Fruit fly (Drosophila melanogaster) whole organism, embryonic: Measurements from ENCODE around the gene Sld5.

ENCODE experiments used
- Adf1 ChIP-seq: fragments of 200-800 bp; sonication (Bioruptor generic); IDR thresholded peaks from 2 replicates; pipeline ENCODE4 v1.3.6; 2022; ENCODE audit warnings: missing biosample characterization, missing genetic modification characterization
- CG11085 ChIP-seq: fragments of 200-800 bp; sonication (Bioruptor generic); IDR thresholded peaks from 2 replicates; pipeline ENCODE4 v1.3.6; 2022; ENCODE audit warnings: missing biosample characterization, missing genetic modification characterization
- CG11504 ChIP-seq: fragments of 200-800 bp; sonication (Bioruptor generic); optimal IDR thresholded peaks from 3 replicates; lab custom pipeline; 2019; ENCODE audit warnings: missing biosample characterization, mild to moderate bottlenecking, missing genetic modification characterization, moderate library complexity
- CG15514 ChIP-seq: fragments of 200-800 bp; sonication (Bioruptor generic); optimal IDR thresholded peaks from 3 replicates; lab custom pipeline; 2017; ENCODE audit warnings: missing biosample characterization, missing genetic modification characterization, mild to moderate bottlenecking, moderate library complexity, missing genetic modification reagents
- CG15601 ChIP-seq: fragments of 200-800 bp; sonication (Bioruptor generic); optimal IDR thresholded peaks from 3 replicates; lab custom pipeline; 2019; ENCODE audit warnings: missing biosample characterization, mild to moderate bottlenecking, missing genetic modification characterization, moderate library complexity
- CG1603 ChIP-seq: fragments of 200-800 bp; sonication (Bioruptor generic); optimal IDR thresholded peaks from 2 replicates; lab custom pipeline; 2019; ENCODE audit warnings: missing biosample characterization, mild to moderate bottlenecking, missing genetic modification characterization, moderate library complexity
- CG17361 ChIP-seq: fragments of 200-800 bp; sonication (Bioruptor generic); IDR thresholded peaks from 3 replicates; pipeline ENCODE4 v1.3.6; 2022; ENCODE audit warnings: missing biosample characterization, missing genetic modification characterization
- CG2712 ChIP-seq: fragments of 200-800 bp; optimal IDR thresholded peaks from 3 replicates; lab custom pipeline; 2019; ENCODE audit warnings: missing biosample characterization, mild to moderate bottlenecking, missing genetic modification characterization, moderate library complexity
- CG31365 ChIP-seq: fragments of 200-800 bp; sonication (Bioruptor generic); optimal IDR thresholded peaks from 2 replicates; lab custom pipeline; 2018; ENCODE audit warnings: missing biosample characterization, mild to moderate bottlenecking, missing genetic modification characterization
- CG43689 ChIP-seq: fragments of 200-800 bp; sonication (Bioruptor generic); IDR thresholded peaks from 2 replicates; pipeline ENCODE4 v1.3.6; 2022; ENCODE audit warnings: missing biosample characterization, missing genetic modification characterization
- CG6175 ChIP-seq: fragments of 200-800 bp; sonication (Bioruptor generic); IDR thresholded peaks from 3 replicates; pipeline ENCODE4 v1.3.6; 2022; ENCODE audit warnings: missing biosample characterization, missing genetic modification characterization
- CG8290 ChIP-seq, 3 experiments: fragments of 200-800 bp; sonication (Bioruptor generic); optimal IDR thresholded peaks; 2 replicates each; lab custom pipeline; 2016 to 2019; ENCODE audit warnings: missing biosample characterization in 3 of 3, missing genetic modification characterization in 3 of 3, mild to moderate bottlenecking in 2 of 3, moderate library complexity in 1 of 3
- CG8944 ChIP-seq: fragments of 200-800 bp; sonication (Bioruptor generic); optimal IDR thresholded peaks from 3 replicates; lab custom pipeline; 2016; ENCODE audit warnings: missing biosample characterization, missing genetic modification characterization
- CTCF ChIP-seq: fragments of 200-800 bp; sonication (Bioruptor generic); optimal IDR thresholded peaks from 2 replicates; lab custom pipeline; 2017; ENCODE audit warnings: missing biosample characterization, mild to moderate bottlenecking, missing genetic modification characterization, moderate library complexity
- CoRest ChIP-seq: fragments of 200-800 bp; sonication (Bioruptor generic); optimal IDR thresholded peaks from 3 replicates; lab custom pipeline; 2018; ENCODE audit warnings: missing biosample characterization, mild to moderate bottlenecking, missing genetic modification characterization, moderate library complexity
- Dek ChIP-seq: fragments of 200-800 bp; sonication (Bioruptor generic); optimal IDR thresholded peaks from 3 replicates; lab custom pipeline; 2019; ENCODE audit warnings: missing biosample characterization, mild to moderate bottlenecking, missing genetic modification characterization, moderate library complexity
- Dll ChIP-seq: fragments of 200-800 bp; sonication (Bioruptor generic); IDR thresholded peaks from 4 replicates; pipeline ENCODE4 v1.3.6; 2022; ENCODE audit warnings: missing biosample characterization, missing genetic modification characterization; ENCODE audit not compliant: partially characterized antibody
- Dp ChIP-seq: fragments of 200-800 bp; sonication (Bioruptor generic); optimal IDR thresholded peaks from 2 replicates; lab custom pipeline; 2018; ENCODE audit warnings: missing biosample characterization, mild to moderate bottlenecking, missing genetic modification characterization, moderate library complexity
- E2f2 ChIP-seq: fragments of 200-800 bp; sonication (Bioruptor generic); IDR thresholded peaks from 2 replicates; pipeline ENCODE4 v1.3.6; 2022; ENCODE audit warnings: missing biosample characterization, missing genetic modification characterization
- Eip74EF ChIP-seq, 2 experiments: fragments of 200-800 bp in 1 of 2; fragments of >200 bp in 1 of 2; sonication (Bioruptor generic) in 1 of 2; optimal IDR thresholded peaks; 2 replicates each; lab custom pipeline; 2017 to 2019; ENCODE audit warnings: missing biosample characterization in 2 of 2, missing genetic modification characterization in 2 of 2, mild to moderate bottlenecking in 1 of 2, moderate library complexity in 1 of 2
- Ets97D ChIP-seq: fragments of 200-800 bp; sonication (Bioruptor generic); optimal IDR thresholded peaks from 3 replicates; lab custom pipeline; 2016; ENCODE audit warnings: missing biosample characterization, missing genetic modification characterization
- HmgZ ChIP-seq: fragments of 200-800 bp; sonication (Bioruptor generic); optimal IDR thresholded peaks from 2 replicates; lab custom pipeline; 2018; ENCODE audit warnings: missing biosample characterization, mild to moderate bottlenecking, missing genetic modification characterization
- Lhr ChIP-seq: fragments of 200-800 bp; sonication (Bioruptor generic); optimal IDR thresholded peaks from 3 replicates; lab custom pipeline; 2017; ENCODE audit warnings: mild to moderate bottlenecking, missing biosample characterization, missing genetic modification reagents, missing genetic modification characterization
- Med ChIP-seq: fragments of 200-800 bp; sonication (Bioruptor generic); peaks from one replicate; lab custom pipeline; 2016; ENCODE audit warnings: missing biosample characterization, missing genetic modification characterization, mild to moderate bottlenecking, inconsistent platforms, moderate library complexity
- Nf-YC ChIP-seq: fragments of 200-800 bp; optimal IDR thresholded peaks from 3 replicates; lab custom pipeline; 2019; ENCODE audit warnings: missing biosample characterization, mild to moderate bottlenecking, missing genetic modification characterization, moderate library complexity
- Opbp ChIP-seq: fragments of 200-800 bp; sonication (Bioruptor generic); IDR thresholded peaks from 3 replicates; pipeline ENCODE4 v1.3.6; 2022; ENCODE audit warnings: missing biosample characterization, missing genetic modification characterization; ENCODE audit not compliant: partially characterized antibody
- chif ChIP-seq, 2 experiments: fragments of 200-800 bp; sonication (Bioruptor generic); optimal IDR thresholded peaks; 3 replicates each; lab custom pipeline; 2016; ENCODE audit warnings: missing biosample characterization in 2 of 2, missing genetic modification characterization in 2 of 2
- chinmo ChIP-seq: fragments of 200-800 bp; sonication (Bioruptor generic); IDR thresholded peaks from 4 replicates; pipeline ENCODE4 v1.3.6; 2022; ENCODE audit warnings: missing biosample characterization, missing genetic modification characterization; ENCODE audit not compliant: partially characterized antibody
- crc ChIP-seq: fragments of 200-800 bp; sonication (Bioruptor generic); optimal IDR thresholded peaks from 2 replicates; lab custom pipeline; 2016; ENCODE audit warnings: missing biosample characterization, missing genetic modification characterization
- crol ChIP-seq: fragments of 200-800 bp; sonication (Bioruptor generic); IDR thresholded peaks from 2 replicates; pipeline ENCODE4 v1.3.6; 2022; ENCODE audit warnings: missing biosample characterization, missing genetic modification characterization
- fd102C ChIP-seq: fragments of 200-800 bp; sonication (Bioruptor generic); optimal IDR thresholded peaks from 2 replicates; lab custom pipeline; 2018; ENCODE audit warnings: missing biosample characterization, mild to moderate bottlenecking, missing genetic modification characterization, moderate library complexity
- gcm ChIP-seq: fragments of 200-800 bp; sonication (Bioruptor generic); optimal IDR thresholded peaks from 2 replicates; lab custom pipeline; 2019; ENCODE audit warnings: missing biosample characterization, mild to moderate bottlenecking, missing genetic modification characterization, moderate library complexity
- gfzf ChIP-seq: fragments of 200-800 bp; sonication (Bioruptor generic); optimal IDR thresholded peaks from 2 replicates; lab custom pipeline; 2016; ENCODE audit warnings: missing biosample characterization, mild to moderate bottlenecking, missing genetic modification characterization, moderate library complexity
- hth ChIP-seq: fragments of >200 bp; optimal IDR thresholded peaks from 2 replicates; lab custom pipeline; 2017; ENCODE audit warnings: inconsistent platforms
- knrl ChIP-seq: fragments of 200-800 bp; sonication (Bioruptor generic); IDR thresholded peaks from 3 replicates; pipeline ENCODE4 v1.3.6; 2022; ENCODE audit warnings: missing biosample characterization, missing genetic modification characterization; ENCODE audit not compliant: partially characterized antibody
- mam ChIP-seq: fragments of 200-800 bp; sonication (Bioruptor generic); optimal IDR thresholded peaks from 3 replicates; lab custom pipeline; 2016; ENCODE audit warnings: missing biosample characterization, missing genetic modification characterization
- nmo ChIP-seq: fragments of 200-800 bp; sonication (Bioruptor generic); optimal IDR thresholded peaks from 2 replicates; lab custom pipeline; 2018; ENCODE audit warnings: missing biosample characterization, mild to moderate bottlenecking, missing genetic modification characterization, moderate library complexity
- pzg ChIP-seq: fragments of 200-800 bp; sonication (Bioruptor generic); optimal IDR thresholded peaks from 3 replicates; lab custom pipeline; 2018; ENCODE audit warnings: missing biosample characterization, mild to moderate bottlenecking, missing genetic modification characterization, moderate library complexity
- sd ChIP-seq: fragments of 200-800 bp; sonication (Bioruptor generic); optimal IDR thresholded peaks from 3 replicates; lab custom pipeline; 2018; ENCODE audit warnings: missing biosample characterization, mild to moderate bottlenecking, missing genetic modification characterization, moderate library complexity

Sld5 gene

DNA sequence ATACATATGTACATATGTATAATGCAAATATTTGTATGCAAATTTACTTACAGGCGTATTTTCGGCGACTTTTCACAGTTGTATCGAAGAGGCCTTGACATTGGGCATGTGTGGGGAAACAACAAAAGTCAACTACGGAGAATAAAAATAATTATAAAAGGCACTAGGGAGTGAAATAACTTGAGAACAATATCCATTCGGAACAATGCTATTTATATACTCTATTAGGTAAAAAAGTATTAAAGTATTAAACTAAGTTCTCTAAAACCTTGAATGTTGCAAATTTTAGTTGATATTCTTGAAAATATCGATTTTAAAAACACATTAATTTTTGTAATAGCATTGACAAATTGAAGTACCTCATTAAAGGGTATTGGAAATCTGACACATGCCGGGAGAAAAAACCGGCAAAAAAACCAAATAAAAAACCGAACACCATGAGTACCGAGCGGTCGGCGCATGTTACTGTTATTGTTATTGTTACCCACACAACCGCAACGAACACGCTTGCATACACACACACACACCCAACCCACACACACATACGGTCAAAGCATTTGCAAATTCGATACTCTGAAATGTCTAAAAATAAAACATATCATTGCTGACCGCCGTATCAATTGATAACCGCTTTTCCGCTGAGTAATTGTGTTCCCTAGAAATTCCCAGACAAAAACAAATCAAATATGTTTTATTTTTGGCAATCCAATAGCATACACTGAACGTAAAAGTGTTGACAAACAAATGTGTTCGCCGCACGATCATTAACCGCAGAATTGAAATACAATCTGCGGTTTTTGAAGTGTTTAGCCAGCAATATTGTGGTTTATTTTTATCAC is 48.2 kb upstream of the Sld5 start (continued):
- TF ChIP-seq crol (GFP tag; lab: Robert Waterston, UW) (no peak), crc (GFP tag; lab: Kevin White, UChicago) (no peak), gcm (GFP tag; lab: Kevin White, UChicago) (no peak), hth (lab: Kevin White, UChicago) (no peak)

dm6 chr3R:26103440-26103839 is 47.1 kb upstream of the Sld5 start:
- TF ChIP-seq knrl (peak; percentile 42; the same call in 1 of the 3 replicates), chinmo (GFP tag; lab: Robert Waterston, UW) (peak; percentile 81; the same call in 2 of the 4 replicates), CoRest (peak; percentile 35), fd102C (no peak), HmgZ (tag; lab: Kevin White, UChicago) (peak; percentile 62), Eip74EF (GFP tag; optimal IDR thresholded peaks at IDR 0.05; lab: Kevin White, UChicago) (peak in 1 of 2 experiments; percentile 56), gfzf (peak; percentile 3), Adf1 (GFP tag; lab: Robert Waterston, UW) (peak; percentile 68), Med (peak; percentile 52), E2f2 (peak; percentile 100), CG2712 (tag; lab: Kevin White, UChicago) (peak; percentile 57), Dek (tag; lab: Kevin White, UChicago) (peak; percentile 13), CG17361 (no peak), Dll (GFP tag; lab: Robert Waterston, UW) (no peak), pzg (GFP tag; lab: Kevin White, UChicago) (peak; percentile 46), CG6175 (GFP tag; lab: Robert Waterston, UW) (no peak), CG11085 (GFP tag; lab: Robert Waterston, UW) (no peak), Ets97D (peak; percentile 12), Lhr (GFP tag; lab: Kevin White, UChicago) (peak; percentile 30), sd (tag; lab: Kevin White, UChicago) (peak; percentile 94), CG8290 (GFP tag; optimal IDR thresholded peaks at IDR 0.05; lab: Kevin White, UChicago) (no peak), CG8290 (tag; optimal IDR thresholded peaks at IDR 0.05; lab: Kevin White, UChicago) (peak in 1 of 2 experiments; percentile 17), Nf-YC (tag; lab: Kevin White, UChicago) (peak; percentile 34), CG15601 (tag; lab: Kevin White, UChicago) (peak; percentile 38), chif (GFP tag; optimal IDR thresholded peaks at IDR 0.05; lab: Kevin White, UChicago) (no peak), CG43689 (GFP tag; lab: Robert Waterston, UW) (no peak), CG8944 (no peak), CG11504 (peak; percentile 65), CTCF (peak; percentile 48), nmo (peak; percentile 6), CG1603 (peak; percentile 31), Dp (GFP tag; lab: Kevin White, UChicago) (peak; percentile 100), CG15514 (GFP tag; lab: Kevin White, UChicago) (peak; percentile 3), Opbp (GFP tag; lab: Robert Waterston, UW) (peak; percentile 17; the same call in 1 of the 3 replicates), mam (GFP tag; lab: Kevin White, UChicago) (no peak), CG31365 (tag; lab: Kevin White, UChicago) (peak; percentile 99)
- TF ChIP-seq, all 482 proteins: peak for 26
